Fruit fly (Drosophila melanogaster) whole organism, embryonic: ENCODE data around the gene Cyt-b5-r.

Experiments used
- Bgb ChIP-seq: fragments of 200-800 bp; sonication (Bioruptor generic); IDR thresholded peaks from 2 replicates; pipeline ENCODE4 v1.3.6; 2022; ENCODE audit warnings: missing biosample characterization, missing genetic modification characterization; ENCODE audit not compliant: partially characterized antibody
- CG10267 ChIP-seq: fragments of 200-800 bp; sonication (Bioruptor generic); optimal IDR thresholded peaks from 2 replicates; lab custom pipeline; 2018; ENCODE audit warnings: missing biosample characterization, mild to moderate bottlenecking, missing genetic modification characterization, moderate library complexity
- CG10274 ChIP-seq: fragments of 200-800 bp; sonication (Bioruptor generic); optimal IDR thresholded peaks from 3 replicates; lab custom pipeline; 2017; ENCODE audit warnings: missing biosample characterization, mild to moderate bottlenecking, missing genetic modification characterization
- CG10366 ChIP-seq: fragments of 200-800 bp; sonication (Bioruptor generic); IDR thresholded peaks from 2 replicates; pipeline ENCODE4 v1.3.6; 2022; ENCODE audit warnings: missing biosample characterization, missing genetic modification characterization
- CG10654 ChIP-seq: fragments of 200-800 bp; sonication (Bioruptor generic); optimal IDR thresholded peaks from 2 replicates; lab custom pipeline; 2016; ENCODE audit warnings: missing biosample characterization, missing genetic modification characterization
- CG10979 ChIP-seq: fragments of 200-800 bp; sonication (Bioruptor generic); optimal IDR thresholded peaks from 2 replicates; lab custom pipeline; 2018; ENCODE audit warnings: missing biosample characterization, mild to moderate bottlenecking, missing genetic modification characterization, moderate library complexity
- CG11456 ChIP-seq: fragments of 200-800 bp; sonication (Bioruptor generic); IDR thresholded peaks from 3 replicates; pipeline ENCODE4 v1.3.6; 2022; ENCODE audit warnings: missing biosample characterization, missing genetic modification characterization
- CG15073 ChIP-seq: fragments of 200-800 bp; sonication (Bioruptor generic); optimal IDR thresholded peaks from 2 replicates; lab custom pipeline; 2016; ENCODE audit warnings: missing biosample characterization, missing genetic modification characterization
- CG15514 ChIP-seq: fragments of 200-800 bp; sonication (Bioruptor generic); optimal IDR thresholded peaks from 3 replicates; lab custom pipeline; 2017; ENCODE audit warnings: missing biosample characterization, missing genetic modification characterization, mild to moderate bottlenecking, moderate library complexity, missing genetic modification reagents
- CG16813 ChIP-seq: fragments of 200-800 bp; sonication (Bioruptor generic); IDR thresholded peaks from 3 replicates; pipeline ENCODE4 v1.3.6; 2022; ENCODE audit warnings: missing biosample characterization, missing genetic modification characterization; ENCODE audit not compliant: partially characterized antibody
- CG17612 ChIP-seq: fragments of 200-800 bp; sonication (Bioruptor generic); IDR thresholded peaks from 2 replicates; pipeline ENCODE4 v1.3.6; 2022; ENCODE audit warnings: missing biosample characterization, missing genetic modification characterization
- CG31224 ChIP-seq: fragments of 200-800 bp; sonication (Bioruptor generic); IDR thresholded peaks from 2 replicates; pipeline ENCODE4 v1.3.6; 2022; ENCODE audit warnings: missing biosample characterization, missing genetic modification characterization
- CG31388 ChIP-seq: fragments of 200-800 bp; sonication (Bioruptor generic); optimal IDR thresholded peaks from 2 replicates; lab custom pipeline; 2016; ENCODE audit warnings: missing biosample characterization, missing genetic modification characterization
- CG3995 ChIP-seq: fragments of 200-800 bp; sonication (Bioruptor generic); optimal IDR thresholded peaks from 3 replicates; lab custom pipeline; 2016; ENCODE audit warnings: missing biosample characterization, missing genetic modification characterization
- CG6654 ChIP-seq: fragments of 200-800 bp; sonication (Bioruptor generic); optimal IDR thresholded peaks from 2 replicates; lab custom pipeline; 2017; ENCODE audit warnings: missing biosample characterization, mild to moderate bottlenecking, missing genetic modification characterization
- CG6765 ChIP-seq: fragments of 200-800 bp; sonication (Bioruptor generic); optimal IDR thresholded peaks from 3 replicates; lab custom pipeline; 2017; ENCODE audit warnings: missing biosample characterization, mild to moderate bottlenecking, missing genetic modification characterization
- CG6813 ChIP-seq: fragments of 200-800 bp; sonication (Bioruptor generic); optimal IDR thresholded peaks from 2 replicates; lab custom pipeline; 2017; ENCODE audit warnings: missing biosample characterization, missing genetic modification characterization, mild to moderate bottlenecking, moderate library complexity, missing genetic modification reagents
- CG7372 ChIP-seq: fragments of 200-800 bp; sonication (Bioruptor generic); IDR thresholded peaks from 2 replicates; pipeline ENCODE4 v1.3.6; 2022; ENCODE audit warnings: missing biosample characterization, missing genetic modification characterization
- CG7987 ChIP-seq: fragments of 200-800 bp; sonication (Bioruptor generic); optimal IDR thresholded peaks from 2 replicates; lab custom pipeline; 2018; ENCODE audit warnings: missing biosample characterization, mild to moderate bottlenecking, missing genetic modification characterization, moderate library complexity
- CG8765 ChIP-seq: fragments of 200-800 bp; sonication (Bioruptor generic); IDR thresholded peaks from 2 replicates; pipeline ENCODE4 v1.3.6; 2022; ENCODE audit warnings: missing biosample characterization, missing genetic modification characterization
- CTCF ChIP-seq: fragments of 200-800 bp; sonication (Bioruptor generic); optimal IDR thresholded peaks from 2 replicates; lab custom pipeline; 2017; ENCODE audit warnings: missing biosample characterization, mild to moderate bottlenecking, missing genetic modification characterization, moderate library complexity
- D ChIP-seq, 2 experiments: fragments of 200-800 bp in 1 of 2; fragments of >200 bp in 1 of 2; sonication (Bioruptor generic) in 1 of 2; optimal IDR thresholded peaks; 2 replicates in 1 of 2; 3 replicates in 1 of 2; lab custom pipeline; 2017; ENCODE audit warnings: mild to moderate bottlenecking in 1 of 2, missing biosample characterization in 1 of 2, missing genetic modification characterization in 1 of 2, missing genetic modification reagents in 1 of 2
- Dll ChIP-seq: fragments of 200-800 bp; sonication (Bioruptor generic); IDR thresholded peaks from 4 replicates; pipeline ENCODE4 v1.3.6; 2022; ENCODE audit warnings: missing biosample characterization, missing genetic modification characterization; ENCODE audit not compliant: partially characterized antibody
- Elba2 ChIP-seq: fragments of 200-800 bp; sonication (Bioruptor generic); optimal IDR thresholded peaks from 3 replicates; lab custom pipeline; 2016; ENCODE audit warnings: missing biosample characterization, missing genetic modification characterization
- Ets65A ChIP-seq: fragments of 200-800 bp; sonication (Bioruptor generic); peaks from one replicate; lab custom pipeline; 2016; ENCODE audit warnings: missing biosample characterization, missing genetic modification characterization
- Fer2 ChIP-seq: fragments of 200-800 bp; sonication (Bioruptor generic); optimal IDR thresholded peaks from 2 replicates; lab custom pipeline; 2018; ENCODE audit warnings: missing biosample characterization, mild to moderate bottlenecking, missing genetic modification characterization, moderate library complexity
- Hand ChIP-seq: fragments of 200-800 bp; sonication (Bioruptor generic); optimal IDR thresholded peaks from 2 replicates; lab custom pipeline; 2017; ENCODE audit warnings: mild to moderate bottlenecking, missing biosample characterization, missing genetic modification reagents, missing genetic modification characterization
- NC2β ChIP-seq: fragments of 200-800 bp; sonication (Bioruptor generic); optimal IDR thresholded peaks from 2 replicates; lab custom pipeline; 2016; ENCODE audit warnings: missing biosample characterization, missing genetic modification characterization
- Oli ChIP-seq: fragments of 200-800 bp; sonication (Bioruptor generic); optimal IDR thresholded peaks from 2 replicates; lab custom pipeline; 2018; ENCODE audit warnings: missing biosample characterization, mild to moderate bottlenecking, missing genetic modification characterization, moderate library complexity
- Scr ChIP-seq: fragments of 200-800 bp; sonication (Bioruptor generic); IDR thresholded peaks from 2 replicates; pipeline ENCODE4 v1.3.6; 2022; ENCODE audit warnings: missing biosample characterization, missing genetic modification characterization; ENCODE audit not compliant: partially characterized antibody
- Sin3A ChIP-seq: fragments of >200 bp; optimal IDR thresholded peaks from 2 replicates; lab custom pipeline; 2018
- cg ChIP-seq: fragments of 200-800 bp; sonication (Bioruptor generic); optimal IDR thresholded peaks from 3 replicates; lab custom pipeline; 2019; ENCODE audit warnings: missing biosample characterization, mild to moderate bottlenecking, missing genetic modification characterization, moderate library complexity
- crc ChIP-seq: fragments of 200-800 bp; sonication (Bioruptor generic); optimal IDR thresholded peaks from 2 replicates; lab custom pipeline; 2016; ENCODE audit warnings: missing biosample characterization, missing genetic modification characterization
- dm ChIP-seq: fragments of 200-800 bp; sonication (Bioruptor generic); optimal IDR thresholded peaks from 3 replicates; lab custom pipeline; 2016; ENCODE audit warnings: missing biosample characterization, missing genetic modification characterization
- fd64A ChIP-seq: fragments of 200-800 bp; sonication (Bioruptor generic); optimal IDR thresholded peaks from 3 replicates; lab custom pipeline; 2018; ENCODE audit warnings: missing biosample characterization, mild to moderate bottlenecking, missing genetic modification characterization
- gfzf ChIP-seq: fragments of 200-800 bp; sonication (Bioruptor generic); optimal IDR thresholded peaks from 2 replicates; lab custom pipeline; 2016; ENCODE audit warnings: missing biosample characterization, mild to moderate bottlenecking, missing genetic modification characterization, moderate library complexity
- hb ChIP-seq: fragments of 200-800 bp; sonication (Bioruptor generic); IDR thresholded peaks from 3 replicates; pipeline ENCODE4 v1.3.6; 2022; ENCODE audit warnings: missing biosample characterization, missing genetic modification characterization; ENCODE audit not compliant: partially characterized antibody
- hth ChIP-seq: fragments of >200 bp; optimal IDR thresholded peaks from 2 replicates; lab custom pipeline; 2017; ENCODE audit warnings: inconsistent platforms
- kay ChIP-seq: fragments of 200-800 bp; sonication (Bioruptor generic); optimal IDR thresholded peaks from 2 replicates; lab custom pipeline; 2016; ENCODE audit warnings: missing biosample characterization, missing genetic modification characterization
- lbe ChIP-seq: fragments of 200-800 bp; sonication (Bioruptor generic); optimal IDR thresholded peaks from 2 replicates; lab custom pipeline; 2016; ENCODE audit warnings: missing biosample characterization, mild to moderate bottlenecking, missing genetic modification characterization
- nau ChIP-seq: fragments of 200-800 bp; sonication (Bioruptor generic); optimal IDR thresholded peaks from 3 replicates; lab custom pipeline; 2017; ENCODE audit warnings: missing biosample characterization, mild to moderate bottlenecking, missing genetic modification characterization, missing genetic modification reagents
- row ChIP-seq: fragments of 200-800 bp; sonication (Bioruptor generic); IDR thresholded peaks from 3 replicates; pipeline ENCODE4 v1.3.6; 2022; ENCODE audit warnings: missing biosample characterization, missing genetic modification characterization
- sd ChIP-seq: fragments of 200-800 bp; sonication (Bioruptor generic); optimal IDR thresholded peaks from 3 replicates; lab custom pipeline; 2018; ENCODE audit warnings: missing biosample characterization, mild to moderate bottlenecking, missing genetic modification characterization, moderate library complexity
- sna ChIP-seq: fragments of 200-800 bp; sonication (Bioruptor generic); IDR thresholded peaks from 2 replicates; pipeline ENCODE4 v1.3.6; 2022; ENCODE audit warnings: missing biosample characterization, missing genetic modification characterization; ENCODE audit not compliant: partially characterized antibody
- tin ChIP-seq: fragments of 200-800 bp; sonication (Bioruptor generic); optimal IDR thresholded peaks from 3 replicates; lab custom pipeline; 2016; ENCODE audit warnings: missing biosample characterization, missing genetic modification characterization
- tio ChIP-seq: fragments of 200-800 bp; sonication (Bioruptor generic); optimal IDR thresholded peaks from 2 replicates; lab custom pipeline; 2017; ENCODE audit warnings: missing biosample characterization, missing genetic modification characterization, inconsistent platforms
- ttk ChIP-seq: fragments of 200-800 bp; sonication (Bioruptor generic); IDR thresholded peaks from 2 replicates; pipeline ENCODE4 v2.1.2; 2022; ENCODE audit warnings: missing biosample characterization, missing genetic modification characterization
- unc-4 ChIP-seq: fragments of 200-800 bp; sonication (Bioruptor generic); IDR thresholded peaks from 2 replicates; pipeline ENCODE4 v1.3.6; 2022; ENCODE audit warnings: missing biosample characterization, missing genetic modification characterization; ENCODE audit not compliant: partially characterized antibody
- vnd ChIP-seq: fragments of 200-800 bp; sonication (Bioruptor generic); IDR thresholded peaks from 3 replicates; pipeline ENCODE4 v1.3.6; 2022; ENCODE audit warnings: missing biosample characterization, missing genetic modification characterization; ENCODE audit not compliant: partially characterized antibody
- wor ChIP-seq: fragments of 200-800 bp; sonication (Bioruptor generic); IDR thresholded peaks from 2 replicates; pipeline ENCODE4 v1.3.6; 2022; ENCODE audit warnings: missing biosample characterization, missing genetic modification characterization
- z ChIP-seq: fragments of 200-800 bp; sonication (Bioruptor generic); IDR thresholded peaks from 3 replicates; pipeline ENCODE4 v1.3.6; 2022; ENCODE audit warnings: missing biosample characterization, missing genetic modification characterization

The Cyt-b5-r gene

dm6 chr2L:16824905-16825333 lies 34.4 kb upstream of the Cyt-b5-r start, which contains the start of gene Cse1 (continued):
- TF ChIP-seq CG3995 (GFP tag; lab: Kevin White, UChicago) = peak; percentile 56
- TF ChIP-seq unc-4 (GFP tag; lab: Robert Waterston, UW) = peak; percentile 62; the same call in 1 of the 2 replicates
- peak; percentile 76 for TF ChIP-seq sd (tag; lab: Kevin White, UChicago)
- no peak for TF ChIP-seq Elba2 (GFP tag; lab: Kevin White, UChicago)
- TF ChIP-seq Scr (GFP tag; lab: Robert Waterston, UW) = peak; percentile 78
- no peak for TF ChIP-seq wor (GFP tag; lab: Robert Waterston, UW)
- TF ChIP-seq D (optimal IDR thresholded peaks at IDR 0.05; lab: Kevin White, UChicago) = no peak
- TF ChIP-seq D (GFP tag; optimal IDR thresholded peaks at IDR 0.05; lab: Kevin White, UChicago) = no peak
- TF ChIP-seq CG31224 (GFP tag; lab: Robert Waterston, UW) = 0 out of 2 replicates have a peak, but pooled peaks have one; percentile 22
- TF ChIP-seq hb = peak; percentile 52; the same call in 1 of the 3 replicates
- TF ChIP-seq Dll (GFP tag; lab: Robert Waterston, UW) = peak; percentile 74
- no peak for TF ChIP-seq fd64A (GFP tag; lab: Kevin White, UChicago)
- no peak for TF ChIP-seq Ets65A
- no peak for TF ChIP-seq lbe (GFP tag; lab: Kevin White, UChicago)
- no peak for TF ChIP-seq CG10267 (tag; lab: Kevin White, UChicago)
- no peak for TF ChIP-seq CG11456 (GFP tag; lab: Robert Waterston, UW)
- TF ChIP-seq cg (GFP tag; lab: Kevin White, UChicago) = peak; percentile 93
- no peak for TF ChIP-seq Oli (tag; lab: Kevin White, UChicago)
- TF ChIP-seq CG15514 (GFP tag; lab: Kevin White, UChicago) = no peak
- TF ChIP-seq NC2β (GFP tag; lab: Kevin White, UChicago) = no peak
- TF ChIP-seq CG7372 = no peak
- TF ChIP-seq kay (GFP tag; lab: Kevin White, UChicago) = no peak
- TF ChIP-seq hth (lab: Kevin White, UChicago) = no peak
- TF ChIP-seq row (GFP tag; lab: Robert Waterston, UW) = peak; percentile 36; the same call in 1 of the 3 replicates
- no peak for TF ChIP-seq CG6813
- no peak for TF ChIP-seq CG17612
- TF ChIP-seq sna (GFP tag; lab: Robert Waterston, UW) = peak; percentile 70
- TF ChIP-seq CTCF (GFP tag; lab: Kevin White, UChicago) = no peak
- no peak for TF ChIP-seq z
- TF ChIP-seq CG10979 = no peak
- peak; percentile 72 for TF ChIP-seq CG16813 (GFP tag; lab: Robert Waterston, UW)
- TF ChIP-seq Hand (GFP tag; lab: Kevin White, UChicago) = no peak
- TF ChIP-seq Bgb (GFP tag; lab: Robert Waterston, UW) = peak; percentile 45; the same call in 1 of the 2 replicates
- no peak for TF ChIP-seq CG7987 (GFP tag; lab: Kevin White, UChicago)
- no peak for TF ChIP-seq CG10654
- TF ChIP-seq CG8765 (GFP tag; lab: Robert Waterston, UW) = no peak
- TF ChIP-seq CG6654 (GFP tag; lab: Kevin White, UChicago) = no peak
- TF ChIP-seq gfzf (GFP tag; lab: Kevin White, UChicago) = peak; percentile 13
- TF ChIP-seq CG15073 = no peak
- TF ChIP-seq vnd = 0 out of 3 replicates have a peak, but pooled peaks have one; percentile 27
- no peak for TF ChIP-seq crc (GFP tag; lab: Kevin White, UChicago)
- TF ChIP-seq Fer2 (tag; lab: Kevin White, UChicago) = no peak
- no peak for TF ChIP-seq tin (GFP tag; lab: Kevin White, UChicago)
- TF ChIP-seq CG10274 = no peak
- no peak for TF ChIP-seq CG6765 (GFP tag; lab: Kevin White, UChicago)
- TF ChIP-seq CG31388 = no peak
- no peak for TF ChIP-seq ttk (GFP tag; lab: Robert Waterston, UW)
- no peak for TF ChIP-seq tio (GFP tag; lab: Kevin White, UChicago)
- TF ChIP-seq nau (GFP tag; lab: Kevin White, UChicago) = no peak
- TF ChIP-seq dm (GFP tag; lab: Kevin White, UChicago) = no peak
- peak; percentile 68 for TF ChIP-seq Sin3A (lab: Kevin White, UChicago)
- no peak for TF ChIP-seq CG10366 (GFP tag; lab: Robert Waterston, UW)
